Fruit fly (Drosophila melanogaster): ENCODE data around the gene ush.

DNA sequence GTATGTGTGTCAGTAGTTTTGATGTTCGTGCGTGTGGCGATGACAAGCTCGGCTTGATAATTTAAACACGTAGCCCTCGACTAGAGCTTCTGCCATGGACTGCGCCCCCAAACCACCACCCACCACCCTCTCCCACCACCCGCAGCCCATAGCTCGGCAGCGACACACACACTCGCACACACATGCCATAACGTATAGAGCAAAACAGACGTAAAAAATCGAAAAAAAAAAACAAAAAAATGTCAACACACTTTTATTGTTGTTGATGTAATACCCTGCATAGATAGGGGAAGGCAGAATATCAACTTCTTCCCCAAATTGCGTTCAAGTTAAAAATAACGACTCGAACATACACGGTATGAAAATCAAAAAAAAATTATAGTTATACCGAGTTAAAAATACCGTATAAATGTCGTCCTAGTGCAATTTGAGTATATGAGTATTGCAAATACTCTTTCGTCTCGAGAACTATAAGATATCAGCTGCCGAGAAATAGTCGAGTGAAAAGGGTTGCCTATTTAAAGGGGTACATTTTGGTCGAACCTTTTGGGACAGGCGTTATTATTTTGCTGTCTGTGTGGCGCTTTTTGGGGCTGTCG lies 5.6 kb upstream of the ush start:
- TF ChIP-seq CG1621 (tag; optimal IDR thresholded peaks at IDR 0.05) = no peak
- peak; percentile 74 for TF ChIP-seq Hr4 (GFP tag; optimal IDR thresholded peaks at IDR 0.05)
